Fruit fly (Drosophila melanogaster): ENCODE measurements around the gene CG13895.

Gene CG13895

DNA sequence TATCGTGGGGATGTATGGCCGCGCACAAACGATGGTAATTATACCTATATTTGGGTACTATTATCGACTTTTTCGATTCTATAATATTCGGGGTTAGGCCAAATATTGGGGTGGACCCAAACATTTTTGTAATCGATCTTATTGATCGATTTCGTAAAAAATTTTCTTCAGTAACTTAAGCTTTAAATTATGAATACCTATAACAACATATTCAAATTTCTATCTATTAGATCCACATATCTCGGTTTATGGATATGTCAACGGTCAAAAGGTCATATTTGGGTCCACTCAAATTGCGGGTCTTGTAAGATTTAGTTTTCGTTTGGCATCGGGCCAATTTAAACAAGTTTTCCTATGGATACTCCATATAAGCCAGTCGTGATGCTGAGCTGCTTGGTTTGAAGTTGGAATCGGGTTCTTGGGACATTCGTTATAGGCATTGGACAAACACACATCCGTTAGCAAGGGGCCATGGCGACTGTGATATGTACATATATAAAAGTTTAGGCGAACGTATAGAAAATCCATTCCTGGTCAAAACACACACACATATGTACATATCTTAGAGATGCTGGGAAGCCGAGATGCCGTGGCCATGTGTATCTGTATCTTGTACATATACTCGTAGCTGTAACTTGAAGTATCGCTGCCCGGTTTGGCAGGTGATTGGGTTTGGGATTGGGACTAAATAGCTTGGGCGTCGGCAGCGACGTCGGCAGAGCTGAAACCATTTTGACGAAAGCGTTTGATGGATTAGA lies 7.7 kb downstream of the CG13895 start (continued):
- TF ChIP-seq z (GFP tag; IDR thresholded peaks at IDR 0.05) (no peak), Hand (GFP tag; optimal IDR thresholded peaks at IDR 0.05) (peak; percentile 67), Nf-YB (GFP tag; optimal IDR thresholded peaks at IDR 0.05) (peak; percentile 54), wor (GFP tag; IDR thresholded peaks at IDR 0.05) (no peak), sim (GFP tag; IDR thresholded peaks at IDR 0.05) (no peak), Aef1 (GFP tag; IDR thresholded peaks at IDR 0.05) (no peak), CG43689 (GFP tag; IDR thresholded peaks at IDR 0.05) (no peak), NK7.1 (GFP tag; optimal IDR thresholded peaks at IDR 0.05) (no peak), Hr51 (GFP tag; optimal IDR thresholded peaks at IDR 0.05) (peak; percentile 10 to 83), ATbp (GFP tag; optimal IDR thresholded peaks at IDR 0.05) (peak; percentile 65), CG12391 (tag; optimal IDR thresholded peaks at IDR 0.05) (peak; percentile 71), ewg (GFP tag; optimal IDR thresholded peaks at IDR 0.05) (no peak), jumu (GFP tag; optimal IDR thresholded peaks at IDR 0.05) (no peak), CG1233 (GFP tag; optimal IDR thresholded peaks at IDR 0.05) (peak; percentile 41), HLHmδ (GFP tag; optimal IDR thresholded peaks at IDR 0.05) (no peak), CG7271 (tag; optimal IDR thresholded peaks at IDR 0.05) (no peak), CG10565 (GFP tag; optimal IDR thresholded peaks at IDR 0.05) (no peak), Rx (GFP tag; IDR thresholded peaks at IDR 0.05) (no peak), ranshi (GFP tag; IDR thresholded peaks at IDR 0.05) (peak; percentile 76), CG3281 (GFP tag; optimal IDR thresholded peaks at IDR 0.05) (peak; percentile 76), insv (GFP tag; optimal IDR thresholded peaks at IDR 0.05) (no peak), rib (GFP tag; IDR thresholded peaks at IDR 0.05) (no peak), CkIIα-i1 (GFP tag; IDR thresholded peaks at IDR 0.05) (no peak), CG3838 (GFP tag; optimal IDR thresholded peaks at IDR 0.05) (no peak), otp (GFP tag; IDR thresholded peaks at IDR 0.05) (peak; percentile 48; the same call in 1 of the 3 replicates), Vsx1 (GFP tag; optimal IDR thresholded peaks at IDR 0.05) (peak; percentile 55), gfzf (GFP tag; optimal IDR thresholded peaks at IDR 0.05) (no peak), fu2 (GFP tag; optimal IDR thresholded peaks at IDR 0.05) (no peak), CG32767 (GFP tag; IDR thresholded peaks at IDR 0.05) (no peak), fd102C (GFP tag; optimal IDR thresholded peaks at IDR 0.05) (no peak), CG11085 (GFP tag; IDR thresholded peaks at IDR 0.05) (no peak), psq (GFP tag; optimal IDR thresholded peaks at IDR 0.05) (no peak), Drgx (GFP tag; IDR thresholded peaks at IDR 0.05) (peak; percentile 51), CG10209 (GFP tag; optimal IDR thresholded peaks at IDR 0.05) (no peak), Mad (GFP tag; optimal IDR thresholded peaks at IDR 0.05) (peak; percentile 16), CG8359 (GFP tag; optimal IDR thresholded peaks at IDR 0.05; ENCODE audit: borderline replicate concordance) (peak; percentile 28), Hsf (GFP tag; optimal IDR thresholded peaks at IDR 0.05) (peak; percentile 62), fd64A (GFP tag; optimal IDR thresholded peaks at IDR 0.05) (no peak), Chrac-16 (GFP tag; optimal IDR thresholded peaks at IDR 0.05) (peak; percentile 42), phol (tag; optimal IDR thresholded peaks at IDR 0.05) (peak; percentile 66), MBD-R2 (GFP tag; IDR thresholded peaks at IDR 0.05) (peak; percentile 9; the same call in 1 of the 2 replicates), pzg (GFP tag; optimal IDR thresholded peaks at IDR 0.05) (no peak), BEAF-32 (GFP tag; optimal IDR thresholded peaks at IDR 0.05) (no peak), Ptx1 (GFP tag; IDR thresholded peaks at IDR 0.05) (peak; percentile 54), bigmax (GFP tag; optimal IDR thresholded peaks at IDR 0.05) (no peak), tio (GFP tag; optimal IDR thresholded peaks at IDR 0.05) (no peak), CG2129 (GFP tag; IDR thresholded peaks at IDR 0.05; ENCODE audit: partially characterized antibody) (no peak), Fer2 (tag; optimal IDR thresholded peaks at IDR 0.05) (peak; percentile 12), gcm (GFP tag; optimal IDR thresholded peaks at IDR 0.05) (peak; percentile 63)

Data from whole organism, embryonic.